Worm (Caenorhabditis elegans) whole organism, early embryonic: Measurements from ENCODE around the gene msp-19.
"Not testable (repeated sequence)": the region's sequence is repeated elsewhere in the genome, so short reads cannot be mapped to it uniquely, and the experiment has no call there.

Experiments
- B0310.2 ChIP-seq: sonication (generic microtip); optimal IDR thresholded peaks from 2 replicates; lab custom pipeline; 2016; ENCODE audit warnings: mild to moderate bottlenecking, missing genetic modification characterization, missing compliant biosample characterization
- F13C5.2 ChIP-seq: sonication (generic microtip); optimal IDR thresholded peaks from 2 replicates; lab custom pipeline; 2017; ENCODE audit warnings: mild to moderate bottlenecking, missing genetic modification characterization, inconsistent platforms, missing compliant biosample characterization
- aly-1 ChIP-seq: sonication (generic microtip); optimal IDR thresholded peaks from 2 replicates; lab custom pipeline; 2016; ENCODE audit warnings: missing genetic modification characterization, missing compliant biosample characterization
- ama-1 ChIP-seq: fragments of 150-350 bp; optimal IDR thresholded peaks from 2 replicates; lab custom pipeline; 2014
- ceh-13 ChIP-seq: fragments of 200-800 bp; sonication (Bioruptor generic); optimal IDR thresholded peaks from 2 replicates; lab custom pipeline; 2018; ENCODE audit warnings: mild to moderate bottlenecking, missing genetic modification characterization, missing compliant biosample characterization
- ceh-36 ChIP-seq: sonication (generic microtip); optimal IDR thresholded peaks from 2 replicates; lab custom pipeline; 2016; ENCODE audit warnings: missing genetic modification characterization, inconsistent platforms, missing compliant biosample characterization
- ets-7 ChIP-seq: sonication (generic microtip); optimal IDR thresholded peaks from 2 replicates; lab custom pipeline; 2016; ENCODE audit warnings: missing genotype, missing genetic modification characterization, missing compliant biosample characterization
- flt-1 ChIP-seq: fragments of 200-800 bp; sonication (Bioruptor generic); IDR thresholded peaks from 2 replicates; pipeline ENCODE4 v1.3.6; 2022; ENCODE audit warnings: missing genetic modification characterization, missing compliant biosample characterization
- hmbx-1 ChIP-seq: sonication (generic microtip); optimal IDR thresholded peaks from 2 replicates; lab custom pipeline; 2016; ENCODE audit warnings: mild to moderate bottlenecking, missing genetic modification characterization, missing compliant biosample characterization
- hmg-4 ChIP-seq: fragments of 200-800 bp; sonication (Bioruptor generic); optimal IDR thresholded peaks from 2 replicates; lab custom pipeline; 2018; ENCODE audit warnings: mild to moderate bottlenecking, missing genetic modification characterization, missing compliant biosample characterization
- hnd-1 ChIP-seq: sonication (generic microtip); optimal IDR thresholded peaks from 2 replicates; lab custom pipeline; 2016; ENCODE audit warnings: missing genetic modification characterization, missing compliant biosample characterization
- pes-1 ChIP-seq: fragments of 200-800 bp; sonication (Bioruptor generic); IDR thresholded peaks from 2 replicates; pipeline ENCODE4 v1.3.6; 2022; ENCODE audit warnings: missing genetic modification reagents, missing genetic modification characterization, missing compliant biosample characterization
- scrt-1 ChIP-seq: fragments of 200-800 bp; sonication (Bioruptor generic); IDR thresholded peaks from 2 replicates; pipeline ENCODE4 v1.3.6; 2022; ENCODE audit warnings: missing genetic modification characterization, missing compliant biosample characterization
- sea-1 ChIP-seq: fragments of 200-800 bp; sonication (Bioruptor generic); conservative IDR thresholded peaks from 2 replicates; pipeline ENCODE4 v1.3.6; 2022; ENCODE audit warnings: missing genetic modification characterization, missing compliant biosample characterization
- tbx-11 ChIP-seq: fragments of 200-800 bp; sonication (Bioruptor generic); IDR thresholded peaks from 2 replicates; pipeline ENCODE4 v1.3.6; 2022; ENCODE audit warnings: missing genetic modification characterization, missing compliant biosample characterization
- tbx-37 ChIP-seq: fragments of 200-800 bp; sonication (Bioruptor generic); conservative IDR thresholded peaks from 2 replicates; pipeline ENCODE4 v1.3.6; 2022; ENCODE audit warnings: missing genetic modification reagents, missing genetic modification characterization, missing compliant biosample characterization
- tra-4 ChIP-seq: sonication (generic microtip); optimal IDR thresholded peaks from 2 replicates; lab custom pipeline; 2017; ENCODE audit warnings: missing genetic modification characterization, missing compliant biosample characterization

Gene msp-19

DNA sequence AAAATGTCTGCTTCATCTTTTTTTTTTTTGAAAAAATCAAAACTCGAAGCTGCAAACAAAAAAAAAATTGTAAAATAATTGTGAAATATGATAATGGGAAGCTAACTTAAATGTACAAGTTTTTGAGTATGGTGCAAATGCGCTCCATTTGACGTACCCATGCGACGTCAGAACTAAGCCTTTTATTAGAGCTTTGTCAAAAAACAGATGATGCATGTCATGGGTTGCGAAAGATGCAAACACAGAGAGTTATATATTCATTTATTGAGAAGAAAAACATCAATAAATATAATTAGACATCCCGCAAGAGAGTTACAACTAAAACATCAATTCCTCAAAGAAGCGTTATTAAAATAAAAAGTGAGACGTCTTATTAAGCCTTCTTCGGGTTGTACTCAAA is 34.1 kb downstream of the msp-19 start:
- no peak for TF ChIP-seq ceh-36 (tag; lab: Kevin White, UChicago)
- TF ChIP-seq ets-7 (tag; lab: Kevin White, UChicago) = no peak
- no peak for TF ChIP-seq tbx-37
- TF ChIP-seq ama-1 = no peak
- no peak for TF ChIP-seq tra-4 (tag; lab: Kevin White, UChicago)
- TF ChIP-seq flt-1 = no peak

DNA sequence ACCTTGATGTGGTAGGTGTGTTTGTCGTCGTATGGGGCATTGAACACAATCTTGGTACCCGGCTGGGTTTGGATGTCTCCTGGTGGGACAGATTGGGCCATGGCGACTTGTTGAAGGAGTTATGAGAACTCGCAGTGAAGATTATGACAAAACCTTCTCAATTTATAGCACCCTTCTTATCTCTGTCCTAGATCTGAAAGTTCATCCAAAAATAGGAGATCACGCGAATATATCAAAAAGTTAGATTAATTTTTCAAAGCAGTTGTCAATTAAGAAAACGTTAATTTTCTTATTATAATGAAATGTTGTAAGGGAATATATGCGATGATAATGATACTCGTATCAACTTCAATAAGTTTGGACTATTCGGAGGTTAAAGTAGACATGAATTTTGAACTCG is 34.9 kb downstream of the msp-19 start, which contains the start of gene msp-51:
Gene msp-51 (minus strand): TSS at position 101 of the 400 bp plus-strand sequence.
- not testable (repeated sequence) for TF ChIP-seq pes-1; sea-1 (GFP tag; lab: Robert Waterston, UW); hmbx-1 (tag; lab: Kevin White, UChicago)

DNA sequence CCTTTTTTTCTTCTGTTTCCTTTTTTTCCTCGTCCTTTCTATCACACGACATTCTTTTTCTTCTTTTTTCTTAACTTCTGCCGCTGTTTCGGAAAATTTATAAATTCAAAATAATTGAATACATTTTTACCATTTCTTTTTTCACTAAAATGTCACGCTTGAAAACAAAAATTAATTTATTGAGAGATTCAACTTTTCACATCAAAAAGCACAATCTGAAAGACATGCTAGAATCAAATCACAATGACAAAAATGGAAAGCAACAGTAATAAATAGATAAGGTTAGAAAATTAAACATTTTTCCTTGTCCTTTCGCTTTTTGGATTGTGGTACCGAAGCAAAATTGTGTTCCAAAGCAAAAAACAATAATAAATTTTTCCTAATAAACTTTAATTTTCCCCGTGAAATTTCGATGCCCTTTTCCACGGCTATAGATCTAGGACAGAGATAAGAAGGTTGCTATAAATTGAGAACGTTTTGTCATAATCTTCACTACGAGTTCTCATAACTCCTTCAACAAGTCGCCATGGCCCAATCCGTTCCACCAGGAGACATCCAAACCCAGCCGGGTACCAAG is 37.1 kb downstream of the msp-19 start, which contains the start of the genes ZK354.6 and msp-113:
Gene ZK354.6 (minus strand): TSS at position 101 of the 577 bp plus-strand sequence.
Gene msp-113 (plus strand): TSS at position 527 of the 577 bp plus-strand sequence.
- TF ChIP-seq ets-7 (tag; lab: Kevin White, UChicago) = no peak
- no peak for TF ChIP-seq flt-1
- TF ChIP-seq tra-4 (tag; lab: Kevin White, UChicago) = no peak
- TF ChIP-seq ceh-13 (GFP tag; lab: Kevin White, UChicago) = no peak

DNA sequence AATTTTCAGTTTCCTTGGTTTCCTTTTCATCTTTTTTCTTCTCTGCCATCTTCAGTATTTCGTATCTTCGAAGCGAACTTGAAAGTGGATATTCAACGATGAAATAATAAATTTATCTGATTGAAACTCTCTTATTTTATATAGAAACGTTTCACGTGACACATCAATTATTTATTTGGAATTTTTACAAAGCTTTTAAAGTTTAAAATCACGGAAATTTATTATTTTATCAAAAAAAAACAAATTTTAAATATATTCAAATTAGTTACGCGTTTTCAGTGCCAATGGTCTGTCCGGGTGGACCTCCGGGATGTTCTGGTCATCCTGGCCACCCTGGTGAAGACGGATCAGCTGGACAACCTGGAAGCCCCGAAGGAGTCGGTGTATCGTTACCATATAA is 42.6 kb downstream of the msp-19 start, which contains the start of gene ZK354.7:
Gene ZK354.7 (minus strand): TSS at position 101 of the 400 bp plus-strand sequence.
- no peak for TF ChIP-seq hmg-4 (GFP tag; lab: Kevin White, UChicago)
- TF ChIP-seq flt-1 = no peak
- TF ChIP-seq tbx-37 = no peak
- TF ChIP-seq ceh-13 (GFP tag; lab: Kevin White, UChicago) = no peak
- no peak for TF ChIP-seq tra-4 (tag; lab: Kevin White, UChicago)
- TF ChIP-seq ets-7 (tag; lab: Kevin White, UChicago) = no peak
- TF ChIP-seq hnd-1 (tag; lab: Kevin White, UChicago) = no peak
- no peak for TF ChIP-seq sea-1 (GFP tag; lab: Robert Waterston, UW)
- TF ChIP-seq ceh-36 (tag; lab: Kevin White, UChicago) = no peak

DNA sequence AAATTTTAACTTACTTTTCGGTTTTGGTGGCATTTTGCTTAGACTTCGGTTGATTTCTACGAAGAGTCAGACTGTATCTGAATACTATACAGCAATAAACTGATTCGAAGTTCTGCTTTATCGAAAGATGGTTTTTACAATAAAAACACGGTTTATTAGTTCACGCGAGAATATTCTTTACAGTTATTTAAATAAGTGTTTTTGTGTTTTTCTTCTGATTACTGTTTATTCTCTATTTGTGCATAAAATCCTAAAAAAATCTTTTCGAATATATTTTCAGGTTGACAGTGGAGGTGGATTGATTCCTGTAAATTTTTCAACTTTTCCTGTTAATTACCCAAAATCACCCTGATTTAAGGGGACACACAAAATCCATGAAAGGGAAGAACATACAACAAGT is 45.7 kb downstream of the msp-19 start, which contains the start of gene ZK354.8:
Gene ZK354.8 (minus strand): TSS at position 101 of the 400 bp plus-strand sequence.
- TF ChIP-seq ceh-36 (tag; lab: Kevin White, UChicago) (no peak), B0310.2 (tag; lab: Kevin White, UChicago) (no peak), hmg-4 (GFP tag; lab: Kevin White, UChicago) (no peak), tbx-11 (GFP tag; lab: Robert Waterston, UW) (no peak), flt-1 (no peak), tra-4 (tag; lab: Kevin White, UChicago) (no peak), pes-1 (no peak), sea-1 (GFP tag; lab: Robert Waterston, UW) (no peak), F13C5.2 (tag; lab: Kevin White, UChicago) (no peak), hmbx-1 (tag; lab: Kevin White, UChicago) (no peak), scrt-1 (GFP tag; lab: Robert Waterston, UW) (no peak), aly-1 (no peak), ama-1 (no peak), tbx-37 (no peak)

DNA sequence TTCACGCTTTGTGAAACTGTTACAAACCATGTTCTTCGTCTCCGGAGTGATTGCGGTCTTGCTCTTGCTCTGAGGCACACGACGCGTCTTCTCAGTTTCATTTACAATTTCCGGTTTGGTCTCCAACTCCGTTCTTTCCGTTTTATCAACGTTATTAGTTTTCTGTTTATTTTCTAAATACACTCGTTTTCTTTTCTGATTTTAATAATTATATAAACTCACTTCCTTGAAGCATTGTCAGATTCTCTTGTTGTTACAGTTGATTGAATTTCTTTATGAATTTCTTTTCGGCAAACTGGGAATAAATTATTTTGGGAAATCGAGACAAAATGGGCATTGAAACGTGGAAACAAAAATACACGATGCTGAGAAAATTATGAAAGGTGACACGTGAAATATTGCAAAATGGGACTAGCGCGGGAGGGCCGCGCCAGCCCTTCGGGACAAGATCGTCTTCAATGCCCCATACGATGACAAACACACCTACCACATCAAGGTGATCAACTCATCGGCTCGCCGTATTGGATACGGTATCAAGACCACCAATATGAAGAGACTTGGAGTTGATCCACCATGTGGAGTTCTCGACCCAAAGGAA is 47.8 kb downstream of the msp-19 start, which contains the start of the genes ZK354.9 and msp-58:
Gene ZK354.9 (minus strand): TSS at position 101 of the 598 bp plus-strand sequence.
Gene msp-58 (plus strand): TSS at position 548 of the 598 bp plus-strand sequence.
- not testable (repeated sequence) for TF ChIP-seq ceh-36 (tag; lab: Kevin White, UChicago); hmg-4 (GFP tag; lab: Kevin White, UChicago); scrt-1 (GFP tag; lab: Robert Waterston, UW)

DNA sequence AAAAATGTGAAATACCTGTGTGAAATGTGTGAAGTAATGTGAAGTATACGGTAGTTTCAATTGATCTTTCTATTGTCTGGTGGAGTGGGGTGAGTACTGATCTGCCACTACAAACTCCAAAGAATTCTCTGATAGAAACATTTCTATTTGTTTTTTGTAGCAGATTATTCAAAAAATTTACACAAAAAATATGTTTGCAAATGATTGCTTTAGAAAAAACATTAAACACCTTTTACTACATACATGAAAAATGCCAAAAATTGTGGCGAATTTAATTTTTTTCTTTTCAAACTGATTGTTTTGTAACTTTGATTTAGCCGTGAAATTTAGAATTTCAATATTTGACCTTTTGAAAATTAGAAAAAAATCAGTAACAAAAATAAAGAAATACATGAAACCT is 49.4 kb downstream of the msp-19 start, which contains the start of gene ZK354.3:
Gene ZK354.3 (plus strand): TSS at position 301 of the 400 bp plus-strand sequence.
- TF ChIP-seq hnd-1 (tag; lab: Kevin White, UChicago) (no peak), ceh-36 (tag; lab: Kevin White, UChicago) (no peak), tbx-11 (GFP tag; lab: Robert Waterston, UW) (no peak), scrt-1 (GFP tag; lab: Robert Waterston, UW) (no peak), ets-7 (tag; lab: Kevin White, UChicago) (no peak), sea-1 (GFP tag; lab: Robert Waterston, UW) (no peak), B0310.2 (tag; lab: Kevin White, UChicago) (no peak), flt-1 (no peak), tra-4 (tag; lab: Kevin White, UChicago) (no peak), aly-1 (no peak), hmbx-1 (tag; lab: Kevin White, UChicago) (no peak)
